Worm (Caenorhabditis elegans) whole organism, L2 larva: ENCODE data around the gene gcy-33.
"Not testable (repeated sequence)": the region's sequence is repeated elsewhere in the genome, so short reads cannot be mapped to it uniquely, and the experiment has no call there.

ENCODE experiments used
- F13H6.1 ChIP-seq: sonication (generic microtip); optimal IDR thresholded peaks from 2 replicates; lab custom pipeline; 2016; ENCODE audit warnings: missing genetic modification characterization, missing compliant biosample characterization
- ama-1 ChIP-seq: fragments of 150-350 bp; optimal IDR thresholded peaks from 2 replicates; lab custom pipeline; 2018; ENCODE audit warnings: inconsistent platforms
- ceh-82 ChIP-seq: fragments of 150-350 bp; optimal IDR thresholded peaks from 2 replicates; lab custom pipeline; 2014; ENCODE audit warnings: missing biosample characterization, missing genetic modification characterization
- crh-2 ChIP-seq: sonication (generic microtip); optimal IDR thresholded peaks from 2 replicates; lab custom pipeline; 2017; ENCODE audit warnings: missing biosample characterization, missing genetic modification characterization
- egl-27 ChIP-seq: sonication (generic microtip); optimal IDR thresholded peaks from 3 replicates; lab custom pipeline; 2017; ENCODE audit warnings: missing biosample characterization, missing genetic modification reagents, missing genetic modification characterization
- fos-1 ChIP-seq: fragments of 150-350 bp; optimal IDR thresholded peaks from 2 replicates; lab custom pipeline; 2014; ENCODE audit warnings: missing biosample characterization, missing genetic modification characterization
- lin-13 ChIP-seq: fragments of 150-350 bp; optimal IDR thresholded peaks from 2 replicates; lab custom pipeline; 2014; ENCODE audit warnings: missing biosample characterization, missing genetic modification reagents, missing genetic modification characterization
- lsy-2 ChIP-seq, 2 experiments: fragments of 150-350 bp in 1 of 2; sonication (generic microtip) in 1 of 2; optimal IDR thresholded peaks; 2 replicates each; lab custom pipeline; 2014 to 2017; ENCODE audit warnings: missing biosample characterization in 2 of 2, missing genetic modification characterization in 2 of 2
- nhr-11 ChIP-seq: fragments of 150-350 bp; optimal IDR thresholded peaks from 2 replicates; lab custom pipeline; 2014; ENCODE audit warnings: missing biosample characterization, missing genetic modification characterization
- nhr-25 ChIP-seq: fragments of 150-350 bp; sonication (generic microtip); optimal IDR thresholded peaks from 3 replicates; lab custom pipeline; 2014; ENCODE audit warnings: missing biosample characterization, missing genetic modification characterization
- nhr-77 ChIP-seq: fragments of 150-350 bp; optimal IDR thresholded peaks from 2 replicates; lab custom pipeline; 2014; ENCODE audit warnings: missing biosample characterization, missing genetic modification characterization
- snpc-4 ChIP-seq: fragments of 150-350 bp; optimal IDR thresholded peaks from 2 replicates; lab custom pipeline; 2014; ENCODE audit warnings: missing biosample characterization, missing genetic modification characterization
- unc-62 ChIP-seq: fragments of 150-350 bp; optimal IDR thresholded peaks from 2 replicates; lab custom pipeline; 2014; ENCODE audit warnings: missing biosample characterization, missing genetic modification reagents, missing genetic modification characterization
- ztf-11 ChIP-seq: sonication (generic microtip); optimal IDR thresholded peaks from 2 replicates; lab custom pipeline; 2017; ENCODE audit warnings: missing biosample characterization, missing genetic modification characterization

ce11 chrV:12020026-12020425 is 18.4 kb upstream of the gcy-33 start, which contains the start of gene F10C2.3:
- TF ChIP-seq snpc-4; lin-13; unc-62 (GFP tag; lab: Kevin White, UChicago); ama-1 (lab: Kevin White, UChicago); nhr-11 (tag; lab: Kevin White, UChicago); fos-1 (tag; lab: Kevin White, UChicago); F13H6.1; nhr-25 (tag; lab: Kevin White, UChicago); ztf-11 (tag; lab: Kevin White, UChicago); lsy-2 (tag; optimal IDR thresholded peaks at IDR 0.05; lab: Kevin White, UChicago); crh-2 (tag; lab: Kevin White, UChicago); nhr-77 (tag; lab: Kevin White, UChicago); egl-27 (tag; lab: Kevin White, UChicago); ceh-82 (tag; lab: Kevin White, UChicago): not testable (repeated sequence)
